Fruit fly (Drosophila melanogaster) whole organism, embryonic: ENCODE data around the gene Strip.

Experiments
- Atf6 ChIP-seq: fragments of 200-800 bp; sonication (Bioruptor generic); IDR thresholded peaks from 2 replicates; pipeline ENCODE4 v1.3.6; 2022; ENCODE audit warnings: missing biosample characterization, missing genetic modification characterization
- BEAF-32 ChIP-seq: fragments of 200-800 bp; sonication (Bioruptor generic); optimal IDR thresholded peaks from 3 replicates; lab custom pipeline; 2017; ENCODE audit warnings: missing biosample characterization, missing genetic modification characterization, mild to moderate bottlenecking, moderate library complexity, missing genetic modification reagents
- CG10431 ChIP-seq: fragments of 200-800 bp; sonication (Bioruptor generic); optimal IDR thresholded peaks from 3 replicates; lab custom pipeline; 2018; ENCODE audit warnings: missing biosample characterization, mild to moderate bottlenecking, missing genetic modification characterization
- CG10543 ChIP-seq: fragments of 200-800 bp; sonication (Bioruptor generic); optimal IDR thresholded peaks from 3 replicates; lab custom pipeline; 2017; ENCODE audit warnings: missing biosample characterization, mild to moderate bottlenecking, missing genetic modification characterization, moderate library complexity
- CG12155 ChIP-seq: fragments of 200-800 bp; sonication (Bioruptor generic); optimal IDR thresholded peaks from 3 replicates; lab custom pipeline; 2016; ENCODE audit warnings: missing biosample characterization, missing genetic modification characterization
- CG13775 ChIP-seq: fragments of 200-800 bp; sonication (Bioruptor generic); optimal IDR thresholded peaks from 3 replicates; lab custom pipeline; 2017; ENCODE audit warnings: missing biosample characterization, mild to moderate bottlenecking, missing genetic modification characterization
- CG14441 ChIP-seq: fragments of 200-800 bp; sonication (Bioruptor generic); IDR thresholded peaks from 2 replicates; pipeline ENCODE4 v1.3.6; 2022; ENCODE audit warnings: missing biosample characterization, missing genetic modification characterization
- CG16779 ChIP-seq: fragments of 200-800 bp; sonication (Bioruptor generic); IDR thresholded peaks from 2 replicates; pipeline ENCODE4 v1.3.6; 2022; ENCODE audit warnings: missing biosample characterization, missing genetic modification characterization
- CG17186 ChIP-seq: fragments of 200-800 bp; sonication (Bioruptor generic); optimal IDR thresholded peaks from 3 replicates; lab custom pipeline; 2017; ENCODE audit warnings: missing biosample characterization, missing genetic modification reagents, missing genetic modification characterization
- CG17361 ChIP-seq: fragments of 200-800 bp; sonication (Bioruptor generic); IDR thresholded peaks from 3 replicates; pipeline ENCODE4 v1.3.6; 2022; ENCODE audit warnings: missing biosample characterization, missing genetic modification characterization
- CG2120 ChIP-seq: fragments of 200-800 bp; sonication (Bioruptor generic); optimal IDR thresholded peaks from 3 replicates; lab custom pipeline; 2016; ENCODE audit warnings: missing biosample characterization, missing genetic modification characterization
- CG2199 ChIP-seq: fragments of 200-800 bp; sonication (Bioruptor generic); IDR thresholded peaks from 3 replicates; pipeline ENCODE4 v1.3.6; 2022; ENCODE audit warnings: missing biosample characterization, missing genetic modification characterization
- CG2889 ChIP-seq: fragments of 200-800 bp; sonication (Bioruptor generic); IDR thresholded peaks from 3 replicates; pipeline ENCODE4 v1.3.6; 2022; ENCODE audit warnings: missing biosample characterization, missing genetic modification characterization
- CG3995 ChIP-seq: fragments of 200-800 bp; sonication (Bioruptor generic); optimal IDR thresholded peaks from 3 replicates; lab custom pipeline; 2016; ENCODE audit warnings: missing biosample characterization, missing genetic modification characterization
- CG4282 ChIP-seq: fragments of 200-800 bp; sonication (Bioruptor generic); optimal IDR thresholded peaks from 2 replicates; lab custom pipeline; 2016; ENCODE audit warnings: missing biosample characterization, missing genetic modification characterization
- CG4730 ChIP-seq: fragments of 200-800 bp; sonication (Bioruptor generic); IDR thresholded peaks from 2 replicates; pipeline ENCODE4 v1.3.6; 2022; ENCODE audit warnings: missing biosample characterization, missing genetic modification characterization
- CG6175 ChIP-seq: fragments of 200-800 bp; sonication (Bioruptor generic); IDR thresholded peaks from 3 replicates; pipeline ENCODE4 v1.3.6; 2022; ENCODE audit warnings: missing biosample characterization, missing genetic modification characterization
- CG7963 ChIP-seq: fragments of 200-800 bp; sonication (Bioruptor generic); IDR thresholded peaks from 3 replicates; pipeline ENCODE4 v1.3.6; 2022; ENCODE audit warnings: missing biosample characterization, missing genetic modification characterization; ENCODE audit not compliant: partially characterized antibody
- CkIIα-i1 ChIP-seq: fragments of 200-800 bp; sonication (Bioruptor generic); IDR thresholded peaks from 2 replicates; pipeline ENCODE4 v1.3.6; 2022; ENCODE audit warnings: missing biosample characterization, missing genetic modification characterization
- Deaf1 ChIP-seq: fragments of 200-800 bp; optimal IDR thresholded peaks from 3 replicates; lab custom pipeline; 2019; ENCODE audit warnings: missing biosample characterization, mild to moderate bottlenecking, missing genetic modification characterization, moderate library complexity
- Dll ChIP-seq: fragments of 200-800 bp; sonication (Bioruptor generic); IDR thresholded peaks from 4 replicates; pipeline ENCODE4 v1.3.6; 2022; ENCODE audit warnings: missing biosample characterization, missing genetic modification characterization; ENCODE audit not compliant: partially characterized antibody
- Doc2 ChIP-seq: fragments of 200-800 bp; sonication (Bioruptor generic); IDR thresholded peaks from 2 replicates; pipeline ENCODE4 v1.3.6; 2022; ENCODE audit warnings: missing biosample characterization, missing genetic modification characterization
- Doc3 ChIP-seq: fragments of 200-800 bp; sonication (Bioruptor generic); IDR thresholded peaks from 3 replicates; pipeline ENCODE4 v1.3.6; 2022; ENCODE audit warnings: missing biosample characterization, missing genetic modification characterization; ENCODE audit not compliant: partially characterized antibody
- Dp ChIP-seq: fragments of 200-800 bp; sonication (Bioruptor generic); optimal IDR thresholded peaks from 2 replicates; lab custom pipeline; 2018; ENCODE audit warnings: missing biosample characterization, mild to moderate bottlenecking, missing genetic modification characterization, moderate library complexity
- Ets65A ChIP-seq: fragments of 200-800 bp; sonication (Bioruptor generic); peaks from one replicate; lab custom pipeline; 2016; ENCODE audit warnings: missing biosample characterization, missing genetic modification characterization
- Hmx ChIP-seq: fragments of 200-800 bp; sonication (Bioruptor generic); optimal IDR thresholded peaks from 2 replicates; lab custom pipeline; 2016; ENCODE audit warnings: missing biosample characterization, missing genetic modification characterization
- MBD-R2 ChIP-seq: fragments of 200-800 bp; sonication (Bioruptor generic); IDR thresholded peaks from 2 replicates; pipeline ENCODE4 v1.3.6; 2022; ENCODE audit warnings: missing biosample characterization, missing genetic modification characterization
- MESR4 ChIP-seq: fragments of 200-800 bp; sonication (Bioruptor generic); optimal IDR thresholded peaks from 2 replicates; lab custom pipeline; 2018; ENCODE audit warnings: missing biosample characterization, mild to moderate bottlenecking, missing genetic modification characterization, moderate library complexity
- Neu2 ChIP-seq: fragments of 200-800 bp; sonication (Bioruptor generic); optimal IDR thresholded peaks from 3 replicates; lab custom pipeline; 2016; ENCODE audit warnings: missing biosample characterization, missing genetic modification characterization, borderline replicate concordance
- bbx ChIP-seq: fragments of 200-800 bp; sonication (Bioruptor generic); IDR thresholded peaks from 2 replicates; pipeline ENCODE4 v1.3.6; 2022; ENCODE audit warnings: missing biosample characterization, missing genetic modification characterization; ENCODE audit not compliant: partially characterized antibody
- caup ChIP-seq: fragments of 200-800 bp; sonication (Bioruptor generic); optimal IDR thresholded peaks from 3 replicates; lab custom pipeline; 2017; ENCODE audit warnings: missing biosample characterization, mild to moderate bottlenecking, missing genetic modification characterization, moderate library complexity; ENCODE audit not compliant: severe bottlenecking
- dati ChIP-seq: fragments of 200-800 bp; sonication (Bioruptor generic); IDR thresholded peaks from 2 replicates; pipeline ENCODE4 v1.3.6; 2022; ENCODE audit warnings: missing biosample characterization, missing genetic modification characterization
- dpn ChIP-seq, 2 experiments: fragments of 200-800 bp; sonication (Bioruptor generic); optimal IDR thresholded peaks; 3 replicates each; lab custom pipeline; 2016; ENCODE audit warnings: missing biosample characterization in 2 of 2, missing genetic modification characterization in 2 of 2
- eyg ChIP-seq: fragments of 200-800 bp; sonication (Bioruptor generic); optimal IDR thresholded peaks from 3 replicates; lab custom pipeline; 2016; ENCODE audit warnings: missing biosample characterization, missing genetic modification characterization
- fd3F ChIP-seq: fragments of 200-800 bp; sonication (Bioruptor generic); optimal IDR thresholded peaks from 2 replicates; lab custom pipeline; 2018; ENCODE audit warnings: missing biosample characterization, mild to moderate bottlenecking, missing genetic modification characterization, moderate library complexity
- fd96Cb ChIP-seq: fragments of 200-800 bp; sonication (Bioruptor generic); optimal IDR thresholded peaks from 2 replicates; lab custom pipeline; 2018; ENCODE audit warnings: missing biosample characterization, mild to moderate bottlenecking, missing genetic modification characterization, moderate library complexity
- fru ChIP-seq: fragments of >200 bp; optimal IDR thresholded peaks from 2 replicates; lab custom pipeline; 2017
- knrl ChIP-seq: fragments of 200-800 bp; sonication (Bioruptor generic); IDR thresholded peaks from 3 replicates; pipeline ENCODE4 v1.3.6; 2022; ENCODE audit warnings: missing biosample characterization, missing genetic modification characterization; ENCODE audit not compliant: partially characterized antibody
- lmd ChIP-seq: fragments of 200-800 bp; sonication (Bioruptor generic); IDR thresholded peaks from 2 replicates; pipeline ENCODE4 v1.3.6; 2022; ENCODE audit warnings: missing biosample characterization, missing genetic modification characterization
- nau ChIP-seq: fragments of 200-800 bp; sonication (Bioruptor generic); optimal IDR thresholded peaks from 3 replicates; lab custom pipeline; 2017; ENCODE audit warnings: missing biosample characterization, mild to moderate bottlenecking, missing genetic modification characterization, missing genetic modification reagents
- nerfin-2 ChIP-seq: fragments of 200-800 bp; sonication (Bioruptor generic); IDR thresholded peaks from 2 replicates; pipeline ENCODE4 v1.3.6; 2022; ENCODE audit warnings: missing biosample characterization, missing genetic modification characterization; ENCODE audit not compliant: partially characterized antibody
- nmo ChIP-seq: fragments of 200-800 bp; sonication (Bioruptor generic); optimal IDR thresholded peaks from 2 replicates; lab custom pipeline; 2018; ENCODE audit warnings: missing biosample characterization, mild to moderate bottlenecking, missing genetic modification characterization, moderate library complexity
- pita ChIP-seq: fragments of 200-800 bp; sonication (Bioruptor generic); optimal IDR thresholded peaks from 2 replicates; lab custom pipeline; 2017; ENCODE audit warnings: missing biosample characterization, mild to moderate bottlenecking, missing genetic modification characterization
- pzg ChIP-seq: fragments of 200-800 bp; sonication (Bioruptor generic); optimal IDR thresholded peaks from 3 replicates; lab custom pipeline; 2018; ENCODE audit warnings: missing biosample characterization, mild to moderate bottlenecking, missing genetic modification characterization, moderate library complexity
- sob ChIP-seq: fragments of 200-800 bp; sonication (Bioruptor generic); IDR thresholded peaks from 2 replicates; pipeline ENCODE4 v1.3.6; 2022; ENCODE audit warnings: missing biosample characterization, missing genetic modification characterization
- sqz ChIP-seq: fragments of 200-800 bp; sonication (Bioruptor generic); optimal IDR thresholded peaks from 3 replicates; lab custom pipeline; 2018; ENCODE audit warnings: missing biosample characterization, mild to moderate bottlenecking, missing genetic modification characterization
- vnd ChIP-seq: fragments of 200-800 bp; sonication (Bioruptor generic); IDR thresholded peaks from 3 replicates; pipeline ENCODE4 v1.3.6; 2022; ENCODE audit warnings: missing biosample characterization, missing genetic modification characterization; ENCODE audit not compliant: partially characterized antibody

Gene Strip

DNA sequence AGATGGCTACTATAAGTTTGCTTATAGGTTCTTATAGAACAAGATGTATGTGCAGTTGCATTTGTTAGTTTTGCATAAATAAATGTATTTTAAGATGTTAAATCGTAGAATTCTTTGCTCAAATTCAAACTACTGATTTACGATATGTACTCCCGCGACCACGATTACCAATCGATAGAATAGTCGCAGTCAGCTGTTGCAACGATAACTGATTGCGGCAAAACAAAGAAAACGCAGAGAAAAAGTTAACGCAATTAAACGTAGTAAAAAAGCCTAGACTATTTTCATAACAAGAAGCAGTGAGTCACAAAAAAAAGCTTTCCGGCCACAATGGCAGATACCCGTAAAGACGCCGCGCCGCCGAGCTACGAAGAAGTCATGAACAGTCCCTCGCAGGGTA is 47.9 kb upstream of the Strip start, which contains the start of gene CG12012 (continued):
- no peak for TF ChIP-seq dpn (GFP tag; optimal IDR thresholded peaks at IDR 0.05; lab: Kevin White, UChicago)
- peak; percentile 51 for TF ChIP-seq bbx (GFP tag; lab: Robert Waterston, UW)
- no peak for TF ChIP-seq CG4730 (GFP tag; lab: Robert Waterston, UW)
- TF ChIP-seq BEAF-32 (GFP tag; lab: Kevin White, UChicago), result peak; percentile 45
- no peak for TF ChIP-seq nmo
- peak; percentile 18 for TF ChIP-seq pzg (GFP tag; lab: Kevin White, UChicago)
- TF ChIP-seq CG4282 (GFP tag; lab: Kevin White, UChicago), result no peak
- no peak for TF ChIP-seq Deaf1 (tag; lab: Kevin White, UChicago)
- no peak for TF ChIP-seq fru (lab: Kevin White, UChicago)
- TF ChIP-seq Doc2 (GFP tag; lab: Robert Waterston, UW), result no peak
- TF ChIP-seq CG6175 (GFP tag; lab: Robert Waterston, UW), result no peak
- TF ChIP-seq sqz (GFP tag; lab: Kevin White, UChicago), result no peak
- peak; percentile 65; the same call in 3 of the 4 replicates for TF ChIP-seq Dll (GFP tag; lab: Robert Waterston, UW)
- TF ChIP-seq MBD-R2 (GFP tag; lab: Robert Waterston, UW), result peak; percentile 43; the same call in 1 of the 2 replicates
- no peak for TF ChIP-seq pita (GFP tag; lab: Kevin White, UChicago)
- peak; percentile 55; the same call in 1 of the 2 replicates for TF ChIP-seq nerfin-2 (GFP tag; lab: Robert Waterston, UW)
- TF ChIP-seq Hmx, result no peak
- TF ChIP-seq CG16779 (GFP tag; lab: Robert Waterston, UW), result no peak
- no peak for TF ChIP-seq CG2889 (GFP tag; lab: Robert Waterston, UW)
- TF ChIP-seq CG10543 (GFP tag; lab: Kevin White, UChicago), result no peak
- TF ChIP-seq MESR4 (GFP tag; lab: Kevin White, UChicago), result peak; percentile 10
- no peak for TF ChIP-seq sob (GFP tag; lab: Robert Waterston, UW)
- peak; percentile 47 for TF ChIP-seq Neu2 (GFP tag; lab: Kevin White, UChicago)
- no peak for TF ChIP-seq nau
- TF ChIP-seq eyg (GFP tag; lab: Kevin White, UChicago), result no peak
- no peak for TF ChIP-seq caup (GFP tag; lab: Kevin White, UChicago)
- TF ChIP-seq fd96Cb, result no peak
- TF ChIP-seq CG7963, result no peak
- TF ChIP-seq CG10431 (GFP tag; lab: Kevin White, UChicago), result no peak
- no peak for TF ChIP-seq Atf6
- TF ChIP-seq Dp (GFP tag; lab: Kevin White, UChicago), result peak; percentile 80
- no peak for TF ChIP-seq CG17186
- no peak for TF ChIP-seq CG2199 (GFP tag; lab: Robert Waterston, UW)
- no peak for TF ChIP-seq dati
- no peak for TF ChIP-seq CG14441 (GFP tag; lab: Robert Waterston, UW)
- TF ChIP-seq lmd (GFP tag; lab: Robert Waterston, UW), result no peak
- TF ChIP-seq Ets65A, result peak; percentile 62
- no peak for TF ChIP-seq CG2120 (GFP tag; lab: Kevin White, UChicago)
- TF ChIP-seq vnd (GFP tag; lab: Robert Waterston, UW), result peak; percentile 37; the same call in 1 of the 3 replicates
- TF ChIP-seq CG3995 (GFP tag; lab: Kevin White, UChicago), result peak; percentile 89
- no peak for TF ChIP-seq CkIIα-i1
- TF ChIP-seq knrl (GFP tag; lab: Robert Waterston, UW), result 0 out of 3 replicates have a peak, but pooled peaks have one; percentile 17
- TF ChIP-seq fd3F (GFP tag; lab: Kevin White, UChicago), result no peak
- TF ChIP-seq CG17361 (GFP tag; lab: Robert Waterston, UW), result no peak
- no peak for TF ChIP-seq CG13775 (GFP tag; lab: Kevin White, UChicago)
- TF ChIP-seq Doc3 (GFP tag; lab: Robert Waterston, UW), result peak; percentile 38; the same call in 1 of the 3 replicates
- no peak for TF ChIP-seq CG12155 (GFP tag; lab: Kevin White, UChicago)
